Fruit fly (Drosophila melanogaster) whole organism, prepupa: ENCODE measurements around the gene pkm.

Experiments
- CG10631 ChIP-seq: fragments of 200-800 bp; sonication (Bioruptor generic); optimal IDR thresholded peaks from 2 replicates; lab custom pipeline; 2016; ENCODE audit warnings: missing biosample characterization, missing genetic modification characterization
- CG11902 ChIP-seq: fragments of 200-800 bp; sonication (Bioruptor generic); optimal IDR thresholded peaks from 3 replicates; lab custom pipeline; 2016; ENCODE audit warnings: missing biosample characterization, missing genetic modification characterization
- CG15336 ChIP-seq: fragments of 200-800 bp; sonication (Bioruptor generic); IDR thresholded peaks from 2 replicates; pipeline ENCODE4 v1.3.6; 2022; ENCODE audit warnings: missing biosample characterization, missing genetic modification characterization
- CG1621 ChIP-seq: fragments of 200-800 bp; sonication (Bioruptor generic); optimal IDR thresholded peaks from 3 replicates; lab custom pipeline; 2018; ENCODE audit warnings: missing biosample characterization, mild to moderate bottlenecking, missing genetic modification characterization
- CG16779 ChIP-seq: fragments of 200-800 bp; sonication (Bioruptor generic); optimal IDR thresholded peaks from 3 replicates; lab custom pipeline; 2017; ENCODE audit warnings: missing biosample characterization, mild to moderate bottlenecking, missing genetic modification characterization
- CG32006 ChIP-seq: fragments of 200-800 bp; sonication (Bioruptor generic); optimal IDR thresholded peaks from 3 replicates; lab custom pipeline; 2017; ENCODE audit warnings: missing biosample characterization, mild to moderate bottlenecking, missing genetic modification characterization
- CG34406 ChIP-seq: fragments of 200-800 bp; sonication (Bioruptor generic); optimal IDR thresholded peaks from 3 replicates; lab custom pipeline; 2016; ENCODE audit warnings: missing biosample characterization, missing genetic modification characterization
- CG3919 ChIP-seq: fragments of 200-800 bp; sonication (Bioruptor generic); optimal IDR thresholded peaks from 3 replicates; lab custom pipeline; 2016; ENCODE audit warnings: missing biosample characterization, missing genetic modification characterization
- CG4318 ChIP-seq: fragments of 200-800 bp; sonication (Bioruptor generic); optimal IDR thresholded peaks from 3 replicates; lab custom pipeline; 2017; ENCODE audit warnings: missing biosample characterization, mild to moderate bottlenecking, missing genetic modification characterization
- CG6163 ChIP-seq: fragments of 200-800 bp; sonication (Bioruptor generic); IDR thresholded peaks from 3 replicates; pipeline ENCODE4 v1.3.6; 2022; ENCODE audit warnings: missing biosample characterization, missing genetic modification characterization
- CG6808 ChIP-seq: fragments of 200-800 bp; sonication (Bioruptor generic); optimal IDR thresholded peaks from 3 replicates; lab custom pipeline; 2017; ENCODE audit warnings: missing biosample characterization, missing genetic modification characterization, mild to moderate bottlenecking, moderate library complexity, missing genetic modification reagents
- CG6854 ChIP-seq: fragments of 200-800 bp; sonication (Bioruptor generic); optimal IDR thresholded peaks from 2 replicates; lab custom pipeline; 2017; ENCODE audit warnings: missing biosample characterization, mild to moderate bottlenecking, missing genetic modification characterization
- CG7368 ChIP-seq: fragments of 200-800 bp; sonication (Bioruptor generic); optimal IDR thresholded peaks from 3 replicates; lab custom pipeline; 2016; ENCODE audit warnings: missing biosample characterization, missing genetic modification characterization
- CG8119 ChIP-seq: fragments of 200-800 bp; sonication (Bioruptor generic); IDR thresholded peaks from 3 replicates; pipeline ENCODE4 v1.3.6; 2022; ENCODE audit warnings: missing biosample characterization, missing genetic modification characterization
- CG9139 ChIP-seq: fragments of 200-800 bp; sonication (Bioruptor generic); optimal IDR thresholded peaks from 3 replicates; lab custom pipeline; 2017; ENCODE audit warnings: missing biosample characterization, mild to moderate bottlenecking, missing genetic modification characterization
- Eip78C ChIP-seq: fragments of 200-800 bp; sonication (Bioruptor generic); peaks from one replicate; lab custom pipeline; 2016; ENCODE audit warnings: missing biosample characterization, missing genetic modification characterization
- Ets21C ChIP-seq: fragments of 200-800 bp; sonication (Bioruptor generic); optimal IDR thresholded peaks from 3 replicates; lab custom pipeline; 2016; ENCODE audit warnings: missing biosample characterization, missing genetic modification characterization
- Ets96B ChIP-seq: fragments of 200-800 bp; optimal IDR thresholded peaks from 2 replicates; lab custom pipeline; 2019; ENCODE audit warnings: missing biosample characterization, mild to moderate bottlenecking, missing genetic modification characterization, moderate library complexity
- Gug ChIP-seq: fragments of 200-800 bp; sonication (Bioruptor generic); IDR thresholded peaks from 2 replicates; pipeline ENCODE4 v1.3.6; 2022; ENCODE audit warnings: missing biosample characterization, missing genetic modification characterization
- Hr38 ChIP-seq: sonication (Bioruptor generic); optimal IDR thresholded peaks from 2 replicates; lab custom pipeline; 2016; ENCODE audit warnings: missing biosample characterization, missing genetic modification characterization
- Hr39 ChIP-seq: fragments of 200-800 bp; sonication (Bioruptor generic); optimal IDR thresholded peaks from 2 replicates; lab custom pipeline; 2016; ENCODE audit warnings: missing biosample characterization, missing genetic modification characterization
- Hr4 ChIP-seq: fragments of 200-800 bp; sonication (Bioruptor generic); optimal IDR thresholded peaks from 3 replicates; lab custom pipeline; 2016; ENCODE audit warnings: missing biosample characterization, missing genetic modification characterization
- Met ChIP-seq: fragments of 200-800 bp; sonication (Bioruptor generic); optimal IDR thresholded peaks from 3 replicates; lab custom pipeline; 2016; ENCODE audit warnings: missing biosample characterization, missing genetic modification characterization
- OdsH ChIP-seq: fragments of 200-800 bp; sonication (Bioruptor generic); optimal IDR thresholded peaks from 3 replicates; lab custom pipeline; 2016; ENCODE audit warnings: missing biosample characterization, missing genetic modification characterization
- Smox ChIP-seq: fragments of 200-800 bp; sonication (Bioruptor generic); optimal IDR thresholded peaks from 3 replicates; lab custom pipeline; 2016; ENCODE audit warnings: missing biosample characterization, missing genetic modification characterization
- Sox15 ChIP-seq: fragments of 200-800 bp; sonication (Bioruptor generic); optimal IDR thresholded peaks from 3 replicates; lab custom pipeline; 2016; ENCODE audit warnings: missing biosample characterization, missing genetic modification characterization
- achi ChIP-seq: fragments of 200-800 bp; sonication (Bioruptor generic); optimal IDR thresholded peaks from 3 replicates; lab custom pipeline; 2016; ENCODE audit warnings: missing biosample characterization, missing genetic modification characterization
- acj6 ChIP-seq: fragments of 200-800 bp; sonication (Bioruptor generic); optimal IDR thresholded peaks from 3 replicates; lab custom pipeline; 2016; ENCODE audit warnings: missing biosample characterization, missing genetic modification characterization
- cyc ChIP-seq: fragments of 200-800 bp; sonication (Bioruptor generic); optimal IDR thresholded peaks from 3 replicates; lab custom pipeline; 2016; ENCODE audit warnings: missing biosample characterization, missing genetic modification characterization
- dac ChIP-seq: fragments of 200-800 bp; sonication (Bioruptor generic); optimal IDR thresholded peaks from 2 replicates; lab custom pipeline; 2017; ENCODE audit warnings: missing biosample characterization, mild to moderate bottlenecking, missing genetic modification characterization
- dsx ChIP-seq: fragments of 200-800 bp; optimal IDR thresholded peaks from 3 replicates; lab custom pipeline; 2019; ENCODE audit warnings: missing biosample characterization, mild to moderate bottlenecking, missing genetic modification characterization, moderate library complexity; ENCODE audit not compliant: poor library complexity, severe bottlenecking
- eg ChIP-seq: fragments of 200-800 bp; sonication (Bioruptor generic); IDR thresholded peaks from 3 replicates; pipeline ENCODE4 v1.3.6; 2022; ENCODE audit warnings: missing biosample characterization, missing genetic modification characterization
- esn ChIP-seq: fragments of 200-800 bp; sonication (Bioruptor generic); optimal IDR thresholded peaks from 2 replicates; lab custom pipeline; 2016; ENCODE audit warnings: missing biosample characterization, mild to moderate bottlenecking, missing genetic modification characterization, moderate library complexity
- fkh ChIP-seq: fragments of 200-800 bp; sonication (Bioruptor generic); optimal IDR thresholded peaks from 3 replicates; lab custom pipeline; 2017; ENCODE audit warnings: missing biosample characterization, mild to moderate bottlenecking, missing genetic modification characterization, moderate library complexity
- lz ChIP-seq: fragments of 200-800 bp; sonication (Bioruptor generic); optimal IDR thresholded peaks from 3 replicates; lab custom pipeline; 2016; ENCODE audit warnings: missing biosample characterization, missing genetic modification characterization
- net ChIP-seq: fragments of 200-800 bp; sonication (Bioruptor generic); optimal IDR thresholded peaks from 3 replicates; lab custom pipeline; 2016; ENCODE audit warnings: missing biosample characterization, missing genetic modification characterization
- pdm3 ChIP-seq: fragments of 200-800 bp; sonication (Bioruptor generic); optimal IDR thresholded peaks from 3 replicates; lab custom pipeline; 2016; ENCODE audit warnings: missing biosample characterization, missing genetic modification characterization
- salr ChIP-seq, 2 experiments: fragments of 200-800 bp; sonication (Bioruptor generic); optimal IDR thresholded peaks; 3 replicates each; lab custom pipeline; 2016 to 2018; ENCODE audit warnings: missing biosample characterization in 2 of 2, missing genetic modification characterization in 2 of 2, mild to moderate bottlenecking in 1 of 2
- ss ChIP-seq, 2 experiments: fragments of 200-800 bp; sonication (Bioruptor generic); optimal IDR thresholded peaks; 2 replicates in 1 of 2; 3 replicates in 1 of 2; lab custom pipeline; 2017 to 2018; ENCODE audit warnings: mild to moderate bottlenecking in 2 of 2, missing biosample characterization in 2 of 2, missing genetic modification characterization in 2 of 2, moderate library complexity in 1 of 2
- svp ChIP-seq: fragments of 200-800 bp; sonication (Bioruptor generic); peaks from one replicate; lab custom pipeline; 2016; ENCODE audit warnings: missing biosample characterization, missing genetic modification characterization
- vri ChIP-seq: fragments of 200-800 bp; sonication (Bioruptor generic); optimal IDR thresholded peaks from 3 replicates; lab custom pipeline; 2016; ENCODE audit warnings: missing biosample characterization, mild to moderate bottlenecking, missing genetic modification characterization

Gene pkm

DNA sequence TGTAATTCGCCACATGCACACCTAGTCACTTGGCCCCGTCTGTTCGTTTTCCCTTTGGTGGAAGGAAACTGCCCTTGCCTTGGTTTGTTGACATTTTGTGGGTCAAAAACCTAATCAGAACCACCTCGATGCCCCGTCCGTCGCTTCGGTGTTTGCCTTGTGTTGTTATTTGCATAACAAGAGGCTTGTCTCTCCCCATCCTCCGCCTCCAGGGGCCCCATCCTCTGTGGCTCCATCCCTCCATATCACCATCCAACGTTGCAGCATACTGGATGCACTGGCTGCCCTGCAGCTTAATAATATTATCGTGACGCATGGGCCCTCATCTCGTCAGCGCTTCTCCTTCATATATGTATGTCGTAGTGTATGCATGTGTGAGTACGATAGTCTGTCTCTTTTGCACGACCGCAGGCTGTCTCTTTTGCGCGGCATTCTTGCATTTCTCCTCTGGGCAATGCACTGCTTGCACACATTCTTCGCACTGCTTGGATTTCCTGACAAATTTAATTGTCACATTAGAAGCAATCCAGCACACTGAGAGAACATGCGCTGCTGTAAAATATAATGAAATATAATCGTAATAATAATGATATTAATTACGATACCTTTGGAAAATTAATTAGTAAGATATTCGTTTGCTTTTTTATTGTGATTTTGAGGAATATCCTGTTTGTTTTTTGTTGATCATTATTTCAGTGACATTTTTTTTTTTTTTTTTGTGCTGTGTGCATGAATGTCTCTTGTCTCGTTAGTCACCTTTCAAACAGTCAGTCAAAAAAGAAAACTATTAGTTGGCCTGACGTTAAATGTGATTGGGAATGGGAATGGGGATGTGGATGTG lies 39.6 kb downstream of the pkm start:
- TF ChIP-seq Smox (GFP tag; lab: Kevin White, UChicago) = no peak
- TF ChIP-seq CG3919 = peak; percentile 20
- TF ChIP-seq Eip78C (GFP tag; lab: Kevin White, UChicago) = peak; percentile 75
- TF ChIP-seq eg (GFP tag; lab: Robert Waterston, UW) = peak; percentile 43; the same call in 1 of the 3 replicates
- TF ChIP-seq cyc = no peak
- TF ChIP-seq esn (GFP tag; lab: Kevin White, UChicago) = peak; percentile 5
- TF ChIP-seq Ets96B = no peak
- peak; percentile 11 for TF ChIP-seq pdm3 (GFP tag; lab: Kevin White, UChicago)
- TF ChIP-seq CG6808 (GFP tag; lab: Kevin White, UChicago) = peak; percentile 11
- peak; percentile 61 for TF ChIP-seq CG10631
- TF ChIP-seq CG8119 = peak; percentile 57
- no peak for TF ChIP-seq CG11902 (GFP tag; lab: Kevin White, UChicago)
- TF ChIP-seq achi = peak; percentile 40
- peak; percentile 25 for TF ChIP-seq Met
- TF ChIP-seq CG34406 (GFP tag; lab: Kevin White, UChicago) = no peak
- peak; percentile 6 for TF ChIP-seq CG6854 (GFP tag; lab: Kevin White, UChicago)
- TF ChIP-seq fkh (GFP tag; lab: Kevin White, UChicago) = peak; percentile 51
- peak; percentile 16 for TF ChIP-seq svp (GFP tag; lab: Kevin White, UChicago)
- peak; percentile 19 for TF ChIP-seq acj6
- TF ChIP-seq Gug (GFP tag; lab: Robert Waterston, UW) = no peak
- no peak for TF ChIP-seq CG1621 (tag; lab: Kevin White, UChicago)
- peak; percentile 27 for TF ChIP-seq CG4318 (GFP tag; lab: Kevin White, UChicago)
- no peak for TF ChIP-seq CG7368 (GFP tag; lab: Kevin White, UChicago)
- TF ChIP-seq CG6163 (GFP tag; lab: Robert Waterston, UW) = peak; percentile 49; the same call in 2 of the 3 replicates
- TF ChIP-seq net = no peak
- peak; percentile 31 for TF ChIP-seq Hr4
- peak; percentile 65 for TF ChIP-seq CG15336
- peak; percentile 60 for TF ChIP-seq CG32006 (GFP tag; lab: Kevin White, UChicago)
- TF ChIP-seq Sox15 = no peak
- peak in 1 of 2 experiments; percentile 38 for TF ChIP-seq ss (GFP tag; optimal IDR thresholded peaks at IDR 0.05; lab: Kevin White, UChicago)
- peak; percentile 60 for TF ChIP-seq vri
- no peak for TF ChIP-seq Hr38
- TF ChIP-seq salr (GFP tag; optimal IDR thresholded peaks at IDR 0.05; lab: Kevin White, UChicago) = peak in 1 of 2 experiments; percentile 66
- no peak for TF ChIP-seq Ets21C (GFP tag; lab: Kevin White, UChicago)
- TF ChIP-seq, all 60 proteins: peak for 22

dm6 chrX:11543318-11543717 lies 40.7 kb downstream of the pkm start:
- TF ChIP-seq OdsH (GFP tag; lab: Kevin White, UChicago) (no peak), dac (no peak), Ets21C (GFP tag; lab: Kevin White, UChicago) (no peak), lz (no peak), dsx (no peak), CG16779 (tag; lab: Kevin White, UChicago) (no peak), CG4318 (GFP tag; lab: Kevin White, UChicago) (no peak), CG9139 (GFP tag; lab: Kevin White, UChicago) (no peak), Hr39 (no peak), CG6808 (GFP tag; lab: Kevin White, UChicago) (no peak), CG15336 (no peak), Smox (GFP tag; lab: Kevin White, UChicago) (no peak)
